Fruit fly (Drosophila melanogaster): ENCODE results near the gene CG14882.

Gene CG14882

dm6 chr3R:16477033-16477432 lies 34.0 kb downstream of the CG14882 start, which contains the start of gene Gyc89Db:
Gyc89Db (plus strand) TSS chr3R:16477110.
- no peak for TF ChIP-seq CG15710 (tag; optimal IDR thresholded peaks at IDR 0.05)
- no peak for TF ChIP-seq CG14655 (GFP tag; optimal IDR thresholded peaks at IDR 0.05)
- TF ChIP-seq Pif1A (GFP tag; optimal IDR thresholded peaks at IDR 0.05), result no peak
- no peak for TF ChIP-seq D1 (tag; optimal IDR thresholded peaks at IDR 0.05)
- no peak for TF ChIP-seq CG13204 (GFP tag; optimal IDR thresholded peaks at IDR 0.05)
- TF ChIP-seq gl (tag; optimal IDR thresholded peaks at IDR 0.05), result no peak
- TF ChIP-seq rn (GFP tag; IDR thresholded peaks at IDR 0.05), result no peak
- TF ChIP-seq CG9948 (tag; optimal IDR thresholded peaks at IDR 0.05), result no peak
- no peak for TF ChIP-seq Pif1B (GFP tag; optimal IDR thresholded peaks at IDR 0.05)
- no peak for TF ChIP-seq CG8301 (tag; optimal IDR thresholded peaks at IDR 0.05)
- TF ChIP-seq Ets98B (GFP tag; IDR thresholded peaks at IDR 0.05), result no peak
- TF ChIP-seq CG10348 (GFP tag; IDR thresholded peaks at IDR 0.05), result no peak
- no peak for TF ChIP-seq CG34367 (tag; optimal IDR thresholded peaks at IDR 0.05)
- TF ChIP-seq EcR (GFP tag; optimal IDR thresholded peaks at IDR 0.05), result no peak
- TF ChIP-seq fd96Ca (GFP tag; IDR thresholded peaks at IDR 0.05), result no peak
- TF ChIP-seq CG4496 (GFP tag; IDR thresholded peaks at IDR 0.05), result no peak

- TF ChIP-seq CG13204 (GFP tag; optimal IDR thresholded peaks at IDR 0.05) (no peak), CG10348 (GFP tag; IDR thresholded peaks at IDR 0.05) (no peak), CG14655 (GFP tag; optimal IDR thresholded peaks at IDR 0.05) (no peak), Ets98B (GFP tag; IDR thresholded peaks at IDR 0.05) (no peak), CG8301 (tag; optimal IDR thresholded peaks at IDR 0.05) (no peak), CG15710 (tag; optimal IDR thresholded peaks at IDR 0.05) (no peak)
Measured at dm6 chr3R:16480995-16481394, 38.0 kb downstream of the CG14882 start, which contains the start of gene Dhfr. Dhfr (plus strand) TSS chr3R:16481167.

DNA sequence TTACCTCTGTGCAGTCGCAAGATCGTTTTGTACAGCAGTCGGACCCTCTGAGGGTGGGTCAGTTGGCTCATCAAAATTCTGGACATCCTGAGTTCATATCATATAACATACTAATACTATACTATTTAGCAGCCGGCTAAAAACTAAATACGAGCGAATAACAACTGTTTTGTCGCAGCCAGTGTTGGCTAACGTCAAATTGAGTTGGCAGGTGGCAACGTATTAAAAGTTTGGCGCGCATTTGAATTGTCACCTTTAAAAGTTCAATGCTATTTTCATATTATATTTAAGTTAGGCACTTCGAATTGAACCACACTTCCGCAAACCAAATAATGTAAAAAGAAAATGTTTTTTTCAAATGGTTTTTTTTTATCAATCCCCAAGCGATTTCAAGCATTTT lies 39.3 kb downstream of the CG14882 start, which contains the start of gene Sdhaf3:
TSS of gene Sdhaf3 (minus strand) at position 177 of the 400 bp plus-strand sequence.
- TF ChIP-seq CG9948 (tag; optimal IDR thresholded peaks at IDR 0.05) (no peak), CG8159 (tag; optimal IDR thresholded peaks at IDR 0.05) (no peak), Snoo (tag; optimal IDR thresholded peaks at IDR 0.05) (no peak), CG14655 (GFP tag; optimal IDR thresholded peaks at IDR 0.05) (no peak), CG15710 (tag; optimal IDR thresholded peaks at IDR 0.05) (no peak), CG17806 (tag; optimal IDR thresholded peaks at IDR 0.05) (no peak), CG32121 (GFP tag; IDR thresholded peaks at IDR 0.05) (no peak), rn (GFP tag; IDR thresholded peaks at IDR 0.05) (no peak), CG12605 (GFP tag; IDR thresholded peaks at IDR 0.05) (no peak), D1 (tag; optimal IDR thresholded peaks at IDR 0.05) (no peak), CG4496 (GFP tag; IDR thresholded peaks at IDR 0.05) (no peak)

DNA sequence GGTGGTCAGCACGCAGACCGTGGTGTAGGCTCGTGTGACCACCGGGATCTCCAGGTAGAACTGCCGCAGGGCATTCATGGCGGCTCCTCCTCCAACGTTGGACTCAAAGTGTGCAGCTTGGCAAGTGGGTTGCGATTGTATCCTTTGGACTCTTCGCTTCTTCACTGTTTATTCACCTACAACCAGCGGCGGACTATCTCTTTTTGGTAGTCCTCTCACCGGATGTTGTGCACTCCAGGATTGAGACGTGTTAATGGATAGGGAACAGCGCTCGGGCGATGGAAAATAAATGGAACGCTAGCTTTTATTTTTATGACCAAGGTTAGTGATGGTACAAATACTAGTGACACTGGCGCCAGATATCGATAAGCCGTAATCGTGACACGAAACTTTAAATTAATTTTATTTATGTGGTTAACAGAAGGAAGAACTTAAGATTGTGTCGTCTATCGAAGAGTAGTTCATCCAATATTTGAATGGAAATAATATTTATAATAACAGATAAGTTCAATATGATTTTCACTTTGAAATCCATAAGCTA lies 40.9 kb downstream of the CG14882 start, which contains the start of gene Der-2:
TSS of gene Der-2 (minus strand) at position 347 of the 541 bp plus-strand sequence.
- TF ChIP-seq CG14655 (GFP tag; optimal IDR thresholded peaks at IDR 0.05) (no peak), Pif1B (GFP tag; optimal IDR thresholded peaks at IDR 0.05) (no peak), CG8159 (tag; optimal IDR thresholded peaks at IDR 0.05) (no peak), CG13204 (GFP tag; optimal IDR thresholded peaks at IDR 0.05) (no peak), Ets98B (GFP tag; IDR thresholded peaks at IDR 0.05) (no peak)

DNA sequence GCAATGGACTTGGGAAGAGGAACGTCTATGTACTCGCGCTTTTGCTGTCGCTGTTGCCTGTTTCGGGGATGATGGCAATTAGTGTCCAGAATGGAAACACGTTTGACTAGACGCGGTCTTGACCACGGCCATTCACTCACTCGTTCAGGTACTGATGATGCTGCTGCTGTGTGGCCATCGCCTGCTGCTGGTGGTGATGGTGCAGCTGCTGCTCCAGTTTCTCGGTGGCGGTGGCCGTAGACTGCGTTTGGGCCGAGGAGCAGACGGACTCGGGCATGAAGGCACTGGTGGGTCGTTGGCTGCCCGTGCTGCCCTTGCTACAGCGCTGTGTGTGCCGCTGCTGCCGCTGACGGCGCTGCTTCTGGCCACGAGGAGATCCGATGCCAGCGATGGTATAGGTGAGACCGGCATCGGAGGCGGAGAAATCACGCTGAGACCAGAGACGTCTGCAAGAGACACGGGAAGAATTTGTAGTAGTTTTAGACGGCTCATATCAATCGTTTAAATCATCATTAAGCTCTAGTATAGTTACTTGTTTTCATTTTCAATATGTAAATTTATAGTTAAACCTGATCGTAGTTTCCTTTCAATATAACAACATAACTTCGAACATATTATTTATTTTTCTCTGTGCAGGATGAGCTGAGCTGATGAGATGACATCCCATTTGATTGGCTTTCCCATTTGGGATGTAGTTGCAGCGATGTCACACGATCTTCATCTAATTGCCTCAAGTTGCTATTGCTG lies 42.7 kb downstream of the CG14882 start:
- TF ChIP-seq CG4496 (GFP tag; IDR thresholded peaks at IDR 0.05) (no peak), Ets98B (GFP tag; IDR thresholded peaks at IDR 0.05) (peak; percentile 46), Pif1B (GFP tag; optimal IDR thresholded peaks at IDR 0.05) (no peak), EcR (GFP tag; optimal IDR thresholded peaks at IDR 0.05) (no peak), D1 (tag; optimal IDR thresholded peaks at IDR 0.05) (no peak), CG9948 (tag; optimal IDR thresholded peaks at IDR 0.05) (no peak), Snoo (tag; optimal IDR thresholded peaks at IDR 0.05) (no peak), CG8301 (tag; optimal IDR thresholded peaks at IDR 0.05) (peak; percentile 77), Pif1A (GFP tag; optimal IDR thresholded peaks at IDR 0.05) (no peak)

Measured in whole organism, pupa.